Fruit fly (Drosophila melanogaster): ENCODE measurements around the gene CG11076.

The CG11076 gene

dm6 chr4:1053653-1054163 is 22.2 kb upstream of the CG11076 start, which contains the start of gene CaMKII (continued):
- no peak for TF ChIP-seq CG3726 (GFP tag; IDR thresholded peaks at IDR 0.05)
- TF ChIP-seq CG43689 (GFP tag; IDR thresholded peaks at IDR 0.05): no peak
- no peak for TF ChIP-seq CG34224 (GFP tag; IDR thresholded peaks at IDR 0.05; ENCODE audit: partially characterized antibody)
- no peak for TF ChIP-seq hb (GFP tag; IDR thresholded peaks at IDR 0.05; ENCODE audit: partially characterized antibody)
- no peak for TF ChIP-seq CG11504 (tag; optimal IDR thresholded peaks at IDR 0.05)
- no peak for TF ChIP-seq nom (GFP tag; optimal IDR thresholded peaks at IDR 0.05)
- TF ChIP-seq amos (GFP tag; IDR thresholded peaks at IDR 0.05; ENCODE audit: partially characterized antibody): no peak
- TF ChIP-seq nmo (GFP tag; optimal IDR thresholded peaks at IDR 0.05): peak; percentile 46
- TF ChIP-seq croc (GFP tag; conservative IDR thresholded peaks at IDR 0.05): no peak
- no peak for TF ChIP-seq run (tag; optimal IDR thresholded peaks at IDR 0.05)
- TF ChIP-seq sens (GFP tag): peak; percentile 85
- no peak for TF ChIP-seq lbe (GFP tag; optimal IDR thresholded peaks at IDR 0.05)
- TF ChIP-seq dimm (GFP tag; IDR thresholded peaks at IDR 0.05): no peak
- TF ChIP-seq CG31365 (tag; optimal IDR thresholded peaks at IDR 0.05): no peak
- TF ChIP-seq CG12659 (GFP tag; optimal IDR thresholded peaks at IDR 0.05): peak; percentile 12
- TF ChIP-seq CG8281 (tag; optimal IDR thresholded peaks at IDR 0.05): no peak
- TF ChIP-seq Antp (GFP tag; optimal IDR thresholded peaks at IDR 0.05): no peak
- no peak for TF ChIP-seq nerfin-2 (GFP tag; IDR thresholded peaks at IDR 0.05; ENCODE audit: partially characterized antibody)
- no peak for TF ChIP-seq Dip2 (GFP tag; IDR thresholded peaks at IDR 0.05)
- TF ChIP-seq yki (optimal IDR thresholded peaks at IDR 0.05): no peak
- no peak for TF ChIP-seq da (GFP tag; optimal IDR thresholded peaks at IDR 0.05)
- TF ChIP-seq CG10543 (GFP tag; optimal IDR thresholded peaks at IDR 0.05): no peak
- TF ChIP-seq CG2678 (tag; optimal IDR thresholded peaks at IDR 0.05): no peak
- no peak for TF ChIP-seq ab (GFP tag; optimal IDR thresholded peaks at IDR 0.05)
- no peak for TF ChIP-seq Hr78 (GFP tag; optimal IDR thresholded peaks at IDR 0.05)
- no peak for TF ChIP-seq CG12219 (GFP tag; optimal IDR thresholded peaks at IDR 0.05)
- TF ChIP-seq CG11696 (GFP tag; IDR thresholded peaks at IDR 0.05): no peak
- TF ChIP-seq repo (GFP tag; optimal IDR thresholded peaks at IDR 0.05): no peak
- no peak for TF ChIP-seq CG1832 (GFP tag; optimal IDR thresholded peaks at IDR 0.05)
- TF ChIP-seq CG2712 (tag; optimal IDR thresholded peaks at IDR 0.05): peak; percentile 67
- TF ChIP-seq Mrtf (GFP tag; IDR thresholded peaks at IDR 0.05): no peak
- peak; percentile 8 for TF ChIP-seq fd102C (GFP tag; optimal IDR thresholded peaks at IDR 0.05)
- TF ChIP-seq ash1 (GFP tag; optimal IDR thresholded peaks at IDR 0.05): no peak
- peak; percentile 55 for TF ChIP-seq CG8290 (GFP tag; optimal IDR thresholded peaks at IDR 0.05)
- no peak for TF ChIP-seq CG8290 (tag; optimal IDR thresholded peaks at IDR 0.05)
- no peak for TF ChIP-seq CG7987 (GFP tag; optimal IDR thresholded peaks at IDR 0.05)
- TF ChIP-seq mirr (GFP tag; optimal IDR thresholded peaks at IDR 0.05): no peak
- no peak for TF ChIP-seq CrebB (tag; optimal IDR thresholded peaks at IDR 0.05)
- no peak for TF ChIP-seq CG13123 (GFP tag; optimal IDR thresholded peaks at IDR 0.05)
- no peak for TF ChIP-seq exex (tag; optimal IDR thresholded peaks at IDR 0.05)
- peak; percentile 53 for TF ChIP-seq dmrt11E (tag; optimal IDR thresholded peaks at IDR 0.05)
- TF ChIP-seq CG15269 (tag; optimal IDR thresholded peaks at IDR 0.05): no peak
- no peak for TF ChIP-seq CG2202 (tag; optimal IDR thresholded peaks at IDR 0.05)
- no peak for TF ChIP-seq peb (GFP tag; IDR thresholded peaks at IDR 0.05)
- peak; percentile 27 for TF ChIP-seq scrt (GFP tag; optimal IDR thresholded peaks at IDR 0.05)
- no peak for TF ChIP-seq schlank (tag; optimal IDR thresholded peaks at IDR 0.05)
- TF ChIP-seq CG12391 (tag; optimal IDR thresholded peaks at IDR 0.05): no peak
- no peak for TF ChIP-seq abd-A (tag; optimal IDR thresholded peaks at IDR 0.05)
- no peak for TF ChIP-seq rib (GFP tag; IDR thresholded peaks at IDR 0.05)
- peak; percentile 37 for TF ChIP-seq CG10979 (tag; optimal IDR thresholded peaks at IDR 0.05)
- no peak for TF ChIP-seq Kr (GFP tag; optimal IDR thresholded peaks at IDR 0.05)

All from whole organism, embryonic.